Worm (Caenorhabditis elegans) whole organism, young adult: ENCODE measurements around the gene F18A1.1.

Source experiments
- B0019.2 ChIP-seq: fragments of 200-800 bp; sonication (Bioruptor generic); conservative IDR thresholded peaks from 2 replicates; pipeline ENCODE4 v1.3.6; 2022; ENCODE audit warnings: missing genetic modification reagents, missing genetic modification characterization, missing compliant biosample characterization
- B0035.1 ChIP-seq: sonication (generic microtip); optimal IDR thresholded peaks from 2 replicates; lab custom pipeline; 2016; ENCODE audit warnings: missing genetic modification characterization, mild to moderate bottlenecking, missing compliant biosample characterization, missing genotype, missing genetic modification reagents
- B0336.3 ChIP-seq: fragments of 200-800 bp; sonication (Bioruptor generic); IDR thresholded peaks from 2 replicates; pipeline ENCODE4 v1.3.6; 2022; ENCODE audit warnings: missing genetic modification characterization, missing compliant biosample characterization
- D2030.7 ChIP-seq: fragments of 200-800 bp; sonication (Bioruptor generic); IDR thresholded peaks from 2 replicates; pipeline ENCODE4 v1.3.6; 2022; ENCODE audit warnings: missing genetic modification reagents, missing genetic modification characterization, missing compliant biosample characterization
- F22D6.2 ChIP-seq: sonication (generic microtip); optimal IDR thresholded peaks from 2 replicates; lab custom pipeline; 2016; ENCODE audit warnings: mild to moderate bottlenecking, missing genetic modification characterization, missing compliant biosample characterization
- F23B12.7 ChIP-seq: sonication (generic microtip); optimal IDR thresholded peaks from 2 replicates; lab custom pipeline; 2017; ENCODE audit warnings: missing genetic modification characterization, mild to moderate bottlenecking, missing compliant biosample characterization, antibody characterized with exemption, moderate library complexity; ENCODE audit not compliant: insufficient read depth
- F33H1.4 ChIP-seq: fragments of 200-800 bp; sonication (Bioruptor generic); IDR thresholded peaks from 2 replicates; pipeline ENCODE4 v1.3.6; 2022; ENCODE audit warnings: missing genetic modification reagents, missing genetic modification characterization, missing compliant biosample characterization
- F39B2.1 ChIP-seq: fragments of 200-800 bp; sonication (Bioruptor generic); IDR thresholded peaks from 2 replicates; pipeline ENCODE4 v1.3.6; 2022; ENCODE audit warnings: missing genetic modification reagents, missing genetic modification characterization, missing compliant biosample characterization
- F57A8.1 ChIP-seq: fragments of 200-800 bp; sonication (Bioruptor generic); optimal IDR thresholded peaks from 2 replicates; lab custom pipeline; 2018; ENCODE audit warnings: mild to moderate bottlenecking, missing genetic modification characterization, moderate library complexity, missing compliant biosample characterization
- K11D2.4 ChIP-seq: fragments of 200-800 bp; sonication (Bioruptor generic); IDR thresholded peaks from 2 replicates; pipeline ENCODE4 v1.3.6; 2022; ENCODE audit warnings: missing genetic modification reagents, missing genetic modification characterization, missing compliant biosample characterization
- Y53F4B.3 ChIP-seq: fragments of 200-800 bp; sonication (Bioruptor generic); IDR thresholded peaks from 2 replicates; pipeline ENCODE4 v1.3.6; 2022; ENCODE audit warnings: missing genetic modification reagents, missing genetic modification characterization, missing compliant biosample characterization
- ama-1 ChIP-seq, 3 experiments: fragments of 150-350 bp in 1 of 3; sonication (generic microtip) in 2 of 3; optimal IDR thresholded peaks; 2 replicates each; lab custom pipeline; 2014 to 2018; ENCODE audit warnings: missing biosample characterization in 2 of 3, missing genetic modification characterization in 2 of 3, missing genetic modification reagents in 2 of 3
- aptf-2 ChIP-seq: fragments of 200-800 bp; sonication (Bioruptor generic); conservative IDR thresholded peaks from 2 replicates; pipeline ENCODE4 v1.3.6; 2022; ENCODE audit warnings: missing genetic modification reagents, missing genetic modification characterization, missing compliant biosample characterization
- aptf-3 ChIP-seq: fragments of 200-800 bp; sonication (Bioruptor generic); IDR thresholded peaks from 2 replicates; pipeline ENCODE4 v1.3.6; 2022; ENCODE audit warnings: missing genetic modification characterization, missing compliant biosample characterization
- atf-7 ChIP-seq: sonication (generic microtip); optimal IDR thresholded peaks from 2 replicates; lab custom pipeline; 2017; ENCODE audit warnings: mild to moderate bottlenecking, missing genetic modification characterization, missing compliant biosample characterization
- athp-1 ChIP-seq: sonication (generic microtip); optimal IDR thresholded peaks from 2 replicates; lab custom pipeline; 2017; ENCODE audit warnings: mild to moderate bottlenecking, missing genetic modification characterization, missing compliant biosample characterization
- attf-3 ChIP-seq: fragments of 200-800 bp; sonication (Bioruptor generic); conservative IDR thresholded peaks from 2 replicates; pipeline ENCODE4 v1.3.6; 2022; ENCODE audit warnings: missing genetic modification reagents, missing genetic modification characterization, missing compliant biosample characterization
- ceh-58 ChIP-seq: fragments of 200-800 bp; sonication (Bioruptor generic); IDR thresholded peaks from 2 replicates; pipeline ENCODE4 v1.3.6; 2022; ENCODE audit warnings: missing genetic modification characterization, missing compliant biosample characterization
- ceh-79 ChIP-seq: sonication (generic microtip); optimal IDR thresholded peaks from 2 replicates; lab custom pipeline; 2017; ENCODE audit warnings: mild to moderate bottlenecking, missing genetic modification characterization, missing compliant biosample characterization
- ceh-91 ChIP-seq: fragments of 200-800 bp; sonication (Bioruptor generic); IDR thresholded peaks from 2 replicates; pipeline ENCODE4 v1.3.6; 2022; ENCODE audit warnings: missing genetic modification reagents, missing genetic modification characterization, missing compliant biosample characterization
- dox-1 ChIP-seq: fragments of 200-800 bp; sonication (Bioruptor generic); IDR thresholded peaks from 2 replicates; pipeline ENCODE4 v1.3.6; 2022; ENCODE audit warnings: missing genetic modification reagents, missing genetic modification characterization, missing compliant biosample characterization
- egl-18 ChIP-seq: fragments of 200-800 bp; sonication (Bioruptor generic); IDR thresholded peaks from 2 replicates; pipeline ENCODE4 v1.3.6; 2022; ENCODE audit warnings: missing genetic modification reagents, missing genetic modification characterization, missing compliant biosample characterization
- gei-17 ChIP-seq: fragments of 200-800 bp; sonication (Bioruptor generic); optimal IDR thresholded peaks from 2 replicates; lab custom pipeline; 2018; ENCODE audit warnings: mild to moderate bottlenecking, missing genetic modification characterization, missing compliant biosample characterization
- lag-1 ChIP-seq: fragments of 200-800 bp; sonication (Bioruptor generic); IDR thresholded peaks from 2 replicates; pipeline ENCODE4 v1.3.6; 2022; ENCODE audit warnings: missing genetic modification reagents, missing genetic modification characterization, missing compliant biosample characterization
- let-526 ChIP-seq: fragments of 200-800 bp; sonication (Bioruptor generic); IDR thresholded peaks from 2 replicates; pipeline ENCODE4 v1.3.6; 2022; ENCODE audit warnings: missing genetic modification reagents, missing genetic modification characterization, missing compliant biosample characterization
- let-607 ChIP-seq, 2 experiments: fragments of 200-800 bp in 1 of 2; sonication (Bioruptor generic) in 1 of 2; sonication (generic microtip) in 1 of 2; optimal IDR thresholded peaks; 2 replicates each; lab custom pipeline; 2016 to 2018; ENCODE audit warnings: mild to moderate bottlenecking in 2 of 2, missing compliant biosample characterization in 2 of 2, missing genetic modification characterization in 2 of 2, moderate library complexity in 2 of 2, missing genotype in 1 of 2
- lin-35 ChIP-seq, 3 experiments: fragments of 150-350 bp in 2 of 3; sonication (generic microtip) in 1 of 3; optimal IDR thresholded peaks; 2 replicates each; lab custom pipeline; 2014 to 2018; ENCODE audit warnings: missing biosample characterization in 3 of 3, missing genetic modification characterization in 3 of 3, missing genetic modification reagents in 3 of 3
- lin-54 ChIP-seq: fragments of 200-800 bp; sonication (Bioruptor generic); optimal IDR thresholded peaks from 2 replicates; lab custom pipeline; 2018; ENCODE audit warnings: mild to moderate bottlenecking, missing genetic modification characterization, missing compliant biosample characterization
- madf-3 ChIP-seq: fragments of 200-800 bp; sonication (Bioruptor generic); IDR thresholded peaks from 2 replicates; pipeline ENCODE4 v1.3.6; 2022; ENCODE audit warnings: missing genetic modification reagents, missing genetic modification characterization, missing compliant biosample characterization
- mcd-1 ChIP-seq: fragments of 200-800 bp; sonication (Bioruptor generic); IDR thresholded peaks from 2 replicates; pipeline ENCODE4 v1.3.6; 2022; ENCODE audit warnings: missing genetic modification reagents, missing genetic modification characterization, missing compliant biosample characterization
- mel-28 ChIP-seq: sonication (generic microtip); optimal IDR thresholded peaks from 2 replicates; lab custom pipeline; 2016; ENCODE audit warnings: borderline replicate concordance, mild to moderate bottlenecking, missing genetic modification characterization, missing compliant biosample characterization
- mes-4 ChIP-seq: sonication (generic microtip); optimal IDR thresholded peaks from 2 replicates; lab custom pipeline; 2016; ENCODE audit warnings: missing genotype, missing genetic modification characterization, missing compliant biosample characterization
- mxl-1 ChIP-seq: sonication (generic microtip); optimal IDR thresholded peaks from 2 replicates; lab custom pipeline; 2016; ENCODE audit warnings: missing genetic modification characterization, missing compliant biosample characterization
- nfyb-1 ChIP-seq: fragments of 200-800 bp; sonication (Bioruptor generic); IDR thresholded peaks from 2 replicates; pipeline ENCODE4 v1.3.6; 2022; ENCODE audit warnings: missing genetic modification reagents, missing genetic modification characterization, missing compliant biosample characterization
- nhr-179 ChIP-seq: sonication (generic microtip); optimal IDR thresholded peaks from 2 replicates; lab custom pipeline; 2016; ENCODE audit warnings: mild to moderate bottlenecking, missing genetic modification characterization, missing compliant biosample characterization
- pbrm-1 ChIP-seq: fragments of 200-800 bp; sonication (Bioruptor generic); IDR thresholded peaks from 2 replicates; pipeline ENCODE4 v1.3.6; 2022; ENCODE audit warnings: missing genetic modification reagents, missing genetic modification characterization, missing compliant biosample characterization
- rec-8 ChIP-seq, 2 experiments: sonication (generic microtip); optimal IDR thresholded peaks; 2 replicates each; lab custom pipeline; 2016; ENCODE audit warnings: mild to moderate bottlenecking in 2 of 2, missing genetic modification characterization in 2 of 2, missing genetic modification reagents in 2 of 2, missing genotype in 2 of 2, missing biosample characterization in 1 of 2, missing compliant biosample characterization in 1 of 2, moderate library complexity in 1 of 2
- repo-1 ChIP-seq: sonication (generic microtip); optimal IDR thresholded peaks from 2 replicates; lab custom pipeline; 2017; ENCODE audit warnings: mild to moderate bottlenecking, missing genetic modification characterization, missing compliant biosample characterization
- sea-2 ChIP-seq: fragments of 200-800 bp; sonication (Bioruptor generic); IDR thresholded peaks from 2 replicates; pipeline ENCODE4 v1.3.6; 2022; ENCODE audit warnings: missing genetic modification characterization, missing compliant biosample characterization
- snpc-1.3 ChIP-seq: sonication (generic microtip); optimal IDR thresholded peaks from 2 replicates; lab custom pipeline; 2017; ENCODE audit warnings: missing genetic modification characterization, mild to moderate bottlenecking, missing compliant biosample characterization, antibody characterized with exemption, moderate library complexity, missing genotype, missing genetic modification reagents; ENCODE audit not compliant: insufficient read depth
- snpc-4 ChIP-seq, 5 experiments: fragments of 150-350 bp in 1 of 5; sonication (generic microtip) in 4 of 5; optimal IDR thresholded peaks; 2 replicates each; lab custom pipeline; 2014 to 2018; ENCODE audit warnings: missing genetic modification characterization in 5 of 5, missing biosample characterization in 3 of 5, antibody characterized with exemption in 2 of 5, mild to moderate bottlenecking in 2 of 5, missing compliant biosample characterization in 2 of 5, missing genotype in 2 of 5, moderate library complexity in 2 of 5, missing genetic modification reagents in 1 of 5
- sptf-2 ChIP-seq: fragments of 200-800 bp; sonication (Bioruptor generic); optimal IDR thresholded peaks from 2 replicates; lab custom pipeline; 2018; ENCODE audit warnings: mild to moderate bottlenecking, missing genetic modification characterization, missing compliant biosample characterization
- unc-62 ChIP-seq: fragments of 150-350 bp; optimal IDR thresholded peaks from 2 replicates; lab custom pipeline; 2014; ENCODE audit warnings: missing biosample characterization, missing genetic modification reagents, missing genetic modification characterization
- zim-3 ChIP-seq: sonication (generic microtip); optimal IDR thresholded peaks from 2 replicates; lab custom pipeline; 2017; ENCODE audit warnings: mild to moderate bottlenecking, missing genetic modification characterization, moderate library complexity, missing compliant biosample characterization
- ztf-25 ChIP-seq: fragments of 200-800 bp; sonication (Bioruptor generic); IDR thresholded peaks from 2 replicates; pipeline ENCODE4 v1.3.6; 2022; ENCODE audit warnings: missing genetic modification reagents, missing genetic modification characterization, missing compliant biosample characterization
- ztf-28 ChIP-seq: fragments of 200-800 bp; sonication (Bioruptor generic); IDR thresholded peaks from 2 replicates; pipeline ENCODE4 v1.3.6; 2022; ENCODE audit warnings: missing genetic modification reagents, missing genetic modification characterization, missing compliant biosample characterization
- ztf-3 ChIP-seq: fragments of 200-800 bp; sonication (Bioruptor generic); optimal IDR thresholded peaks from 2 replicates; lab custom pipeline; 2018; ENCODE audit warnings: mild to moderate bottlenecking, missing genetic modification characterization, missing compliant biosample characterization

F18A1.1 gene

ce11 chrII:7708540-7708939 is 23.9 kb downstream of the F18A1.1 start, which contains the start of gene B0495.9 (continued):
- TF ChIP-seq ztf-28 (peak; percentile 73; the same call in 1 of the 2 replicates), let-607 (tag; optimal IDR thresholded peaks at IDR 0.05; lab: Kevin White, UChicago) (no peak), repo-1 (tag; lab: Kevin White, UChicago) (no peak), athp-1 (tag; lab: Kevin White, UChicago) (no peak), F22D6.2 (tag; lab: Kevin White, UChicago) (no peak), nhr-179 (tag; lab: Kevin White, UChicago) (no peak), snpc-4 (GFP tag; optimal IDR thresholded peaks at IDR 0.05; lab: Kevin White, UChicago) (peak; percentile 5), snpc-4 (tag; optimal IDR thresholded peaks at IDR 0.05; lab: Kevin White, UChicago) (no peak), attf-3 (0 out of 2 replicates have a peak, but pooled peaks have one; percentile 38), mes-4 (no peak), zim-3 (no peak), nfyb-1 (GFP tag; lab: Robert Waterston, UW) (peak; percentile 44; the same call in 1 of the 2 replicates), let-526 (no peak), madf-3 (GFP tag; lab: Robert Waterston, UW) (no peak), lin-54 (GFP tag; lab: Kevin White, UChicago) (peak; percentile 43), atf-7 (no peak), K11D2.4 (no peak), mxl-1 (tag; lab: Kevin White, UChicago) (no peak), lag-1 (GFP tag; lab: Robert Waterston, UW) (no peak), F39B2.1 (no peak), egl-18 (no peak), B0336.3 (GFP tag; lab: Robert Waterston, UW) (no peak; the same call in 1 of the 2 replicates), dox-1 (GFP tag; lab: Robert Waterston, UW) (peak; percentile 81), lin-35 (GFP tag; optimal IDR thresholded peaks at IDR 0.05; lab: Kevin White, UChicago) (no peak), snpc-1.3 (no peak), pbrm-1 (GFP tag; lab: Robert Waterston, UW) (peak; percentile 51; the same call in 1 of the 2 replicates), mcd-1 (peak; percentile 63), ceh-79 (tag; lab: Kevin White, UChicago) (no peak), sptf-2 (GFP tag; lab: Kevin White, UChicago) (no peak), gei-17 (GFP tag; lab: Kevin White, UChicago) (no peak), aptf-2 (GFP tag; lab: Robert Waterston, UW) (no peak), aptf-3 (GFP tag; lab: Robert Waterston, UW) (no peak), B0035.1 (no peak), ama-1 (optimal IDR thresholded peaks at IDR 0.05; lab: Kevin White, UChicago) (no peak), ama-1 (GFP tag; optimal IDR thresholded peaks at IDR 0.05; lab: Kevin White, UChicago) (peak in 1 of 2 experiments; percentile 45), ztf-3 (GFP tag; lab: Kevin White, UChicago) (no peak), B0019.2 (GFP tag; lab: Robert Waterston, UW) (no peak), ztf-25 (GFP tag; lab: Robert Waterston, UW) (0 out of 2 replicates have a peak, but pooled peaks have one; percentile 45), Y53F4B.3 (no peak), sea-2 (GFP tag; lab: Robert Waterston, UW) (no peak), ceh-58 (GFP tag; lab: Robert Waterston, UW) (no peak), rec-8 (tag; optimal IDR thresholded peaks at IDR 0.05; lab: Kevin White, UChicago) (peak in 1 of 2 experiments; percentile 52), F57A8.1 (no peak), unc-62 (GFP tag; lab: Kevin White, UChicago) (no peak), F33H1.4 (GFP tag; lab: Robert Waterston, UW) (no peak), mel-28 (tag; lab: Kevin White, UChicago) (no peak), F23B12.7 (tag; lab: Kevin White, UChicago) (peak; percentile 26), D2030.7 (GFP tag; lab: Robert Waterston, UW) (no peak), ceh-91 (GFP tag; lab: Robert Waterston, UW) (no peak)
- TF ChIP-seq, all 124 proteins: peak for 33
